Fruit fly (Drosophila melanogaster) Kc167 (cell line): Measurements from ENCODE around the gene CG1764.

Source experiments
- Myc ChIP-seq: fragments of >200 bp; optimal IDR thresholded peaks from 2 replicates; lab custom pipeline; 2017; ENCODE audit warnings: missing external identifiers
- Sin3A ChIP-seq: fragments of >200 bp; optimal IDR thresholded peaks from 2 replicates; lab custom pipeline; 2018; ENCODE audit warnings: missing external identifiers
- h ChIP-seq: fragments of >200 bp; optimal IDR thresholded peaks from 3 replicates; lab custom pipeline; 2018; ENCODE audit warnings: missing external identifiers
- insv ChIP-seq: fragments of >200 bp; optimal IDR thresholded peaks from 3 replicates; lab custom pipeline; 2018; ENCODE audit warnings: missing external identifiers
- psq ChIP-seq: fragments of >200 bp; optimal IDR thresholded peaks from 2 replicates; lab custom pipeline; 2017; ENCODE audit warnings: missing external identifiers
- ttk ChIP-seq: sonication (Bioruptor generic); optimal IDR thresholded peaks from 2 replicates; lab custom pipeline; 2017; ENCODE audit warnings: missing external identifiers

Gene CG1764

dm6 chrX:13245767-13246166 lies 56.4 kb downstream of the CG1764 start:
- TF ChIP-seq insv (lab: Kevin White, UChicago) (no peak), Myc (lab: Kevin White, UChicago) (no peak), Sin3A (lab: Kevin White, UChicago) (no peak), psq (lab: Kevin White, UChicago) (no peak), h (lab: Kevin White, UChicago) (no peak), ttk (lab: Kevin White, UChicago) (no peak)
